Fruit fly (Drosophila melanogaster) whole organism, pupa: ENCODE results near the gene CG3552.

Experiments
- CG10348 ChIP-seq: fragments of 200-800 bp; sonication (Bioruptor generic); IDR thresholded peaks from 2 replicates; pipeline ENCODE4 v1.3.6; 2022; ENCODE audit warnings: missing biosample characterization, missing genetic modification characterization
- CG14655 ChIP-seq: fragments of 200-800 bp; sonication (Bioruptor generic); optimal IDR thresholded peaks from 3 replicates; lab custom pipeline; 2017; ENCODE audit warnings: mild to moderate bottlenecking, missing biosample characterization, missing genetic modification reagents, missing genetic modification characterization
- D1 ChIP-seq: fragments of 200-800 bp; sonication (Bioruptor generic); optimal IDR thresholded peaks from 2 replicates; lab custom pipeline; 2018; ENCODE audit warnings: missing biosample characterization, mild to moderate bottlenecking, missing genetic modification characterization, moderate library complexity
- Ets98B ChIP-seq: fragments of 200-800 bp; sonication (Bioruptor generic); IDR thresholded peaks from 2 replicates; pipeline ENCODE4 v1.3.6; 2022; ENCODE audit warnings: missing biosample characterization, missing genetic modification characterization
- gl ChIP-seq: fragments of 200-800 bp; sonication (Bioruptor generic); optimal IDR thresholded peaks from 2 replicates; lab custom pipeline; 2018; ENCODE audit warnings: missing biosample characterization, mild to moderate bottlenecking, missing genetic modification characterization

dm6 chr3L:9497249-9497648 lies 41.1 kb downstream of the CG3552 start:
- TF ChIP-seq Ets98B (GFP tag; lab: Robert Waterston, UW) = no peak
- TF ChIP-seq D1 (tag; lab: Kevin White, UChicago) = no peak
- TF ChIP-seq gl = no peak
- TF ChIP-seq CG10348 = no peak
- TF ChIP-seq CG14655 (GFP tag; lab: Kevin White, UChicago) = no peak
